Fruit fly (Drosophila melanogaster) whole organism, pupa: ENCODE data around the gene fend.
A peak's percentile ranks its signal among the peaks of the same experiment; 100 is the strongest.

Source experiments
- CG10348 ChIP-seq: fragments of 200-800 bp; sonication (Bioruptor generic); IDR thresholded peaks from 2 replicates; pipeline ENCODE4 v1.3.6; 2022; ENCODE audit warnings: missing biosample characterization, missing genetic modification characterization
- CG12605 ChIP-seq: fragments of 200-800 bp; sonication (Bioruptor generic); IDR thresholded peaks from 2 replicates; pipeline ENCODE4 v1.3.6; 2022; ENCODE audit warnings: missing biosample characterization, missing genetic modification characterization
- CG13204 ChIP-seq: fragments of 200-800 bp; sonication (Bioruptor generic); optimal IDR thresholded peaks from 2 replicates; lab custom pipeline; 2018; ENCODE audit warnings: missing biosample characterization, mild to moderate bottlenecking, missing genetic modification characterization, moderate library complexity
- CG14655 ChIP-seq: fragments of 200-800 bp; sonication (Bioruptor generic); optimal IDR thresholded peaks from 3 replicates; lab custom pipeline; 2017; ENCODE audit warnings: mild to moderate bottlenecking, missing biosample characterization, missing genetic modification reagents, missing genetic modification characterization
- CG15710 ChIP-seq: fragments of 200-800 bp; sonication (Bioruptor generic); optimal IDR thresholded peaks from 2 replicates; lab custom pipeline; 2018; ENCODE audit warnings: missing biosample characterization, mild to moderate bottlenecking, missing genetic modification characterization, moderate library complexity
- CG17806 ChIP-seq: fragments of 200-800 bp; sonication (Bioruptor generic); optimal IDR thresholded peaks from 2 replicates; lab custom pipeline; 2018; ENCODE audit warnings: missing biosample characterization, mild to moderate bottlenecking, missing genetic modification characterization, moderate library complexity
- CG32121 ChIP-seq: fragments of 200-800 bp; sonication (Bioruptor generic); IDR thresholded peaks from 2 replicates; pipeline ENCODE4 v1.3.6; 2022; ENCODE audit warnings: missing biosample characterization, missing genetic modification characterization
- CG34367 ChIP-seq: fragments of 200-800 bp; sonication (Bioruptor generic); optimal IDR thresholded peaks from 2 replicates; lab custom pipeline; 2018; ENCODE audit warnings: missing biosample characterization, mild to moderate bottlenecking, missing genetic modification characterization
- CG4496 ChIP-seq: fragments of 200-800 bp; sonication (Bioruptor generic); IDR thresholded peaks from 3 replicates; pipeline ENCODE4 v1.3.6; 2022; ENCODE audit warnings: missing biosample characterization, missing genetic modification characterization
- CG8159 ChIP-seq: fragments of 200-800 bp; sonication (Bioruptor generic); optimal IDR thresholded peaks from 3 replicates; lab custom pipeline; 2018; ENCODE audit warnings: missing biosample characterization, mild to moderate bottlenecking, missing genetic modification characterization, moderate library complexity
- CG8301 ChIP-seq: fragments of 200-800 bp; sonication (Bioruptor generic); optimal IDR thresholded peaks from 2 replicates; lab custom pipeline; 2018; ENCODE audit warnings: missing biosample characterization, mild to moderate bottlenecking, missing genetic modification characterization
- CG9948 ChIP-seq: fragments of 200-800 bp; sonication (Bioruptor generic); optimal IDR thresholded peaks from 2 replicates; lab custom pipeline; 2018; ENCODE audit warnings: missing biosample characterization, mild to moderate bottlenecking, missing genetic modification characterization, moderate library complexity
- D1 ChIP-seq: fragments of 200-800 bp; sonication (Bioruptor generic); optimal IDR thresholded peaks from 2 replicates; lab custom pipeline; 2018; ENCODE audit warnings: missing biosample characterization, mild to moderate bottlenecking, missing genetic modification characterization, moderate library complexity
- EcR ChIP-seq: fragments of 200-800 bp; sonication (Bioruptor generic); optimal IDR thresholded peaks from 3 replicates; lab custom pipeline; 2019; ENCODE audit warnings: missing biosample characterization, missing genetic modification characterization, mild to moderate bottlenecking, moderate library complexity, missing genetic modification reagents
- Ets98B ChIP-seq: fragments of 200-800 bp; sonication (Bioruptor generic); IDR thresholded peaks from 2 replicates; pipeline ENCODE4 v1.3.6; 2022; ENCODE audit warnings: missing biosample characterization, missing genetic modification characterization
- Pif1A ChIP-seq: fragments of 200-800 bp; sonication (Bioruptor generic); optimal IDR thresholded peaks from 3 replicates; lab custom pipeline; 2016; ENCODE audit warnings: missing biosample characterization, missing genetic modification characterization
- Pif1B ChIP-seq: fragments of 200-800 bp; sonication (Bioruptor generic); optimal IDR thresholded peaks from 3 replicates; lab custom pipeline; 2016; ENCODE audit warnings: missing biosample characterization, missing genetic modification characterization
- Snoo ChIP-seq: fragments of 200-800 bp; sonication (Bioruptor generic); optimal IDR thresholded peaks from 3 replicates; lab custom pipeline; 2017; ENCODE audit warnings: missing biosample characterization, mild to moderate bottlenecking, missing genetic modification characterization, inconsistent platforms
- fd96Ca ChIP-seq: fragments of 200-800 bp; sonication (Bioruptor generic); IDR thresholded peaks from 3 replicates; pipeline ENCODE4 v1.3.6; 2022; ENCODE audit warnings: missing biosample characterization, missing genetic modification characterization
- gl ChIP-seq: fragments of 200-800 bp; sonication (Bioruptor generic); optimal IDR thresholded peaks from 2 replicates; lab custom pipeline; 2018; ENCODE audit warnings: missing biosample characterization, mild to moderate bottlenecking, missing genetic modification characterization
- rn ChIP-seq: fragments of 200-800 bp; sonication (Bioruptor generic); IDR thresholded peaks from 2 replicates; pipeline ENCODE4 v1.3.6; 2022; ENCODE audit warnings: missing biosample characterization, missing genetic modification characterization

The fend gene

DNA sequence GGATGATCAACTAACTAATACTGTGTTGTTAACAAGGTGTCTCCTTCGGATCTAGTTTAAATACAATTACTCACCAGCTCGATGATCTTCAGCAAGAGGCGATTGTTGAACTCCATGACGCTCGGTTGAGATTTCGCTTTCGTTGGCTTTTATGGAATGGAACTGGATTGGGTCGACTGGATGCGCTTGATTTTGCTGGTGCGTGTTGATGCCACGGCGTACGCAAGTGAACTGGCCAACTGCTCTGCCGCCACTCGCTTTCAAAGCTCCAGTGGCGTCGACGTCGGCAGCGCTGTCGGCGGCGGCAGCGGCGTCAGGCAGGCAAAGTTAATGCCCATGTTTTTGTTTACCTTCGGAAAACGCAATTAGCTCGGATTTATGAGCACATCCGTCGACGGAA is 56.6 kb downstream of the fend start, which contains the start of gene CG44325:
TSS of gene CG44325 (minus strand) at position 237 of the 400 bp plus-strand sequence.
- TF ChIP-seq Pif1B (GFP tag; lab: Kevin White, UChicago) (peak; percentile 66), EcR (GFP tag; lab: Kevin White, UChicago) (peak; percentile 92), CG10348 (no peak), fd96Ca (GFP tag; lab: Robert Waterston, UW) (peak; percentile 17; the same call in 1 of the 3 replicates), CG8301 (tag; lab: Kevin White, UChicago) (peak; percentile 23), gl (tag; lab: Kevin White, UChicago) (peak; percentile 46), CG15710 (tag; lab: Kevin White, UChicago) (no peak), CG4496 (peak; percentile 62; the same call in 1 of the 3 replicates), CG34367 (tag; lab: Kevin White, UChicago) (no peak), CG14655 (GFP tag; lab: Kevin White, UChicago) (no peak), Snoo (peak; percentile 40), CG13204 (GFP tag; lab: Kevin White, UChicago) (no peak), rn (GFP tag; lab: Robert Waterston, UW) (no peak), Ets98B (GFP tag; lab: Robert Waterston, UW) (peak; percentile 64), CG9948 (tag; lab: Kevin White, UChicago) (no peak), CG17806 (tag; lab: Kevin White, UChicago) (no peak), D1 (tag; lab: Kevin White, UChicago) (no peak), CG32121 (GFP tag; lab: Robert Waterston, UW) (peak; percentile 40; the same call in 1 of the 2 replicates), Pif1A (GFP tag; lab: Kevin White, UChicago) (peak; percentile 64), CG12605 (GFP tag; lab: Robert Waterston, UW) (peak; percentile 60; the same call in 1 of the 2 replicates), CG8159 (tag; lab: Kevin White, UChicago) (no peak)

DNA sequence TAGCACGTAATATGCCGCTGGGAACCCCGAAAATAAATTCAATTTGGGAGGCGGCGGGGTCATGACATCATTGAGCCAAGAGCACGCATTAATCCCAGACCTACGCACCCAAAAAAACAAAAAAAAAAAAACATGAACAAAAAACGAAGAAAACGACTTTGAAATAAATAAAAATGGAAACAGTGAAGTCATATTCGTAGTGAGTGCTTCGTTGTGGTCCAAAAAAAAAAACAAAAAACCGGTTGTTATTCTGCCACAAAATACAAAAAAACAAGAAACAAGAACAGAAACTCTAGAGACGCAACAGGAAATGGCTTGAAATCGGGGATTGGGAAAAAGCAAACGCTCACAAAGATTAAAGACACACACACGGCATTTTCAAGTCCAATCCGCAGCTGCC is 57.3 kb downstream of the fend start:
- no peak for TF ChIP-seq Snoo
- no peak for TF ChIP-seq CG8159 (tag; lab: Kevin White, UChicago)
- TF ChIP-seq CG17806 (tag; lab: Kevin White, UChicago), result no peak
- TF ChIP-seq CG15710 (tag; lab: Kevin White, UChicago), result peak; percentile 32
- no peak for TF ChIP-seq fd96Ca (GFP tag; lab: Robert Waterston, UW)
- TF ChIP-seq Pif1A (GFP tag; lab: Kevin White, UChicago), result peak; percentile 29
- no peak for TF ChIP-seq rn (GFP tag; lab: Robert Waterston, UW)
- peak; percentile 48 for TF ChIP-seq gl (tag; lab: Kevin White, UChicago)
- peak; percentile 64 for TF ChIP-seq CG13204 (GFP tag; lab: Kevin White, UChicago)
- TF ChIP-seq CG8301 (tag; lab: Kevin White, UChicago), result no peak
- peak; percentile 40; the same call in 1 of the 2 replicates for TF ChIP-seq CG12605 (GFP tag; lab: Robert Waterston, UW)
- no peak for TF ChIP-seq CG14655 (GFP tag; lab: Kevin White, UChicago)
- TF ChIP-seq CG4496, result peak; percentile 8; the same call in 1 of the 3 replicates
- no peak for TF ChIP-seq CG10348
- no peak for TF ChIP-seq Ets98B (GFP tag; lab: Robert Waterston, UW)
- no peak for TF ChIP-seq Pif1B (GFP tag; lab: Kevin White, UChicago)
- no peak for TF ChIP-seq CG9948 (tag; lab: Kevin White, UChicago)
- no peak for TF ChIP-seq EcR (GFP tag; lab: Kevin White, UChicago)
- TF ChIP-seq CG32121 (GFP tag; lab: Robert Waterston, UW), result no peak
- TF ChIP-seq D1 (tag; lab: Kevin White, UChicago), result no peak
- TF ChIP-seq CG34367 (tag; lab: Kevin White, UChicago), result peak; percentile 43

DNA sequence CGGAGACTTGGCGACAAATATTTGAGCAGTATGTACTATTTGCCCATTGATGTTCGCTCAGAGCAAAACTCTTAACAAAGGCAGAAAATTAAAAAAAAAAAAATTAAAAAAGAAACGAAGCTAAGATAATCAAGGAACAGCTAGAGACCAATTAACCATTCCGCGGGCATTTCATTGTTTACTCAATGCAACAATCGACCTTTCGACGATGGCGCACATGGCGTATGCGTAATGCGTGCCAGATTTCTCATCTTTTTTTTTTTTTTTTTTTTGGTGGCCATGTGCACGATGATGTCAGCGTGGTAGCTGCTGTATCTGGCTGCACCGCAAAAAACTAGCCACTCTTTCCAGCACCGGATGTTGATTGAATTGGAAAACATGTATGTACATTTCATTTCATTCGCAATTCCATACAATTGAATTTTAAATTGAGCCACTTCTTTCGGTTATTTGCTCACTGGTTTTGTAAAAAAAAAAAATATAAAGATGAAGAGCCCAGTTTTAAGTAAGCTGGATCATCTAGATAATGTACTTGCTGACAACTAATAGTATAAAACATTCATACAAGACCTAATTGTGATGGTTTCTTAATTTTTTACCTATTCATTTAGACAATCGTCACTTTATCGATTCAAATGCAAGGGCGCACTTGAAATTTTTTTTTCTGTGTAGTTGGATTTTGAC is 59.1 kb downstream of the fend start:
- TF ChIP-seq Snoo, result peak; percentile 67
- peak; percentile 2 for TF ChIP-seq CG17806 (tag; lab: Kevin White, UChicago)
- peak; percentile 74 for TF ChIP-seq Pif1A (GFP tag; lab: Kevin White, UChicago)
- TF ChIP-seq CG14655 (GFP tag; lab: Kevin White, UChicago), result peak; percentile 56
- TF ChIP-seq CG32121 (GFP tag; lab: Robert Waterston, UW), result peak; percentile 59
- TF ChIP-seq rn (GFP tag; lab: Robert Waterston, UW), result no peak
- no peak for TF ChIP-seq CG13204 (GFP tag; lab: Kevin White, UChicago)
- peak; percentile 30 for TF ChIP-seq Pif1B (GFP tag; lab: Kevin White, UChicago)
- TF ChIP-seq CG10348, result no peak
- TF ChIP-seq CG15710 (tag; lab: Kevin White, UChicago), result peak; percentile 44
- peak; percentile 64 for TF ChIP-seq CG8159 (tag; lab: Kevin White, UChicago)
- 0 out of 3 replicates have a peak, but pooled peaks have one; percentile 36 for TF ChIP-seq fd96Ca (GFP tag; lab: Robert Waterston, UW)
- peak; percentile 35; the same call in 1 of the 3 replicates for TF ChIP-seq CG4496
- TF ChIP-seq CG9948 (tag; lab: Kevin White, UChicago), result peak; percentile 1
- peak; percentile 44 for TF ChIP-seq CG8301 (tag; lab: Kevin White, UChicago)

DNA sequence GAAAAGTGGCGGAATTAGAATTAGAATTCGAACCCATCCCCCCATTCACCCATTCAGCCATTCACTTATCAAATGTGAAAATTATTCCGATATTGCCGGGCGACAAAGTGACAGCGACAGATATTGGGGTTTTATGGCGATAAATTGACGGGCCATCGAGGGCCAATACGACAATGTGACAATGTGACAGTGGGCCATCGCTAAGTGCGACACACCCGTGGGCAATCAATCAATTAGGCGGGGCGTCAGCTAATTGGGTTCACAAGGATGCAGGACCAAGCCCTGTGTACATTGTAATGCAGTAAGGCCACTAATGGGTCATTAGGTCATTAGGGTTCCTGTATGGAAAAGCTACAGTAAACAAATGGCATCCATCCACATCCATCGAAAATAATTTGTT is 60.9 kb downstream of the fend start:
- TF ChIP-seq fd96Ca (GFP tag; lab: Robert Waterston, UW) (no peak), CG9948 (tag; lab: Kevin White, UChicago) (no peak), CG32121 (GFP tag; lab: Robert Waterston, UW) (no peak), rn (GFP tag; lab: Robert Waterston, UW) (no peak), CG8159 (tag; lab: Kevin White, UChicago) (no peak), Pif1B (GFP tag; lab: Kevin White, UChicago) (no peak), gl (tag; lab: Kevin White, UChicago) (no peak), CG10348 (no peak), Ets98B (GFP tag; lab: Robert Waterston, UW) (no peak), CG8301 (tag; lab: Kevin White, UChicago) (no peak), CG34367 (tag; lab: Kevin White, UChicago) (no peak), D1 (tag; lab: Kevin White, UChicago) (no peak), Pif1A (GFP tag; lab: Kevin White, UChicago) (no peak), CG14655 (GFP tag; lab: Kevin White, UChicago) (no peak), CG4496 (no peak)
- TF ChIP-seq, all 21 proteins: peak for 0
